Worm (Caenorhabditis elegans): Measurements from ENCODE around the gene kin-15.

DNA sequence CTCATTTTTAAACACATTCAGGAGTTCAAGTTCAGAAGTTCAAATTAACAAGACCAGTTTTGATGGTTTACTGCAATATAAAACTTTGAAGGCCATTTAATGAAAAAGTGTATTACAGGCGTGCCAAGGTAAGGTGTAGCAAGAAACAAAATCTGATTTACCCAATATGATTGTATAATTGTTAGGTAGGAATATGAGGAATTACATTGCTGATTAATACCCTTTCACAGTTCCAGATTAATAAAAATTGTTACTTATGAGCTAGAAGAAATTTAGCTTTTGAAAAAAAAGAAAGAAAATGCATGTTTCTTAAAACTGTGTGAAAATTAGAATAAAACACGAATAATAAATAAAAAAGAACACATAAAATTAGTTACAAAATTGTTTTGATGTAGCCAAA is at the start of gene kin-15:
- TF ChIP-seq tbx-2 (tag; optimal IDR thresholded peaks at IDR 0.05) = no peak
- TF ChIP-seq mdl-1 (tag; optimal IDR thresholded peaks at IDR 0.05) = no peak
- TF ChIP-seq nhr-67 (tag; optimal IDR thresholded peaks at IDR 0.05) = no peak

Data from whole organism, L3 larva.